Fruit fly (Drosophila melanogaster) whole organism, pupa: ENCODE measurements around the gene X11Lbeta.

Source experiments
- CG14655 ChIP-seq: fragments of 200-800 bp; sonication (Bioruptor generic); optimal IDR thresholded peaks from 3 replicates; lab custom pipeline; 2017; ENCODE audit warnings: mild to moderate bottlenecking, missing biosample characterization, missing genetic modification reagents, missing genetic modification characterization
- CG17806 ChIP-seq: fragments of 200-800 bp; sonication (Bioruptor generic); optimal IDR thresholded peaks from 2 replicates; lab custom pipeline; 2018; ENCODE audit warnings: missing biosample characterization, mild to moderate bottlenecking, missing genetic modification characterization, moderate library complexity
- CG32121 ChIP-seq: fragments of 200-800 bp; sonication (Bioruptor generic); IDR thresholded peaks from 2 replicates; pipeline ENCODE4 v1.3.6; 2022; ENCODE audit warnings: missing biosample characterization, missing genetic modification characterization
- CG8301 ChIP-seq: fragments of 200-800 bp; sonication (Bioruptor generic); optimal IDR thresholded peaks from 2 replicates; lab custom pipeline; 2018; ENCODE audit warnings: missing biosample characterization, mild to moderate bottlenecking, missing genetic modification characterization

DNA sequence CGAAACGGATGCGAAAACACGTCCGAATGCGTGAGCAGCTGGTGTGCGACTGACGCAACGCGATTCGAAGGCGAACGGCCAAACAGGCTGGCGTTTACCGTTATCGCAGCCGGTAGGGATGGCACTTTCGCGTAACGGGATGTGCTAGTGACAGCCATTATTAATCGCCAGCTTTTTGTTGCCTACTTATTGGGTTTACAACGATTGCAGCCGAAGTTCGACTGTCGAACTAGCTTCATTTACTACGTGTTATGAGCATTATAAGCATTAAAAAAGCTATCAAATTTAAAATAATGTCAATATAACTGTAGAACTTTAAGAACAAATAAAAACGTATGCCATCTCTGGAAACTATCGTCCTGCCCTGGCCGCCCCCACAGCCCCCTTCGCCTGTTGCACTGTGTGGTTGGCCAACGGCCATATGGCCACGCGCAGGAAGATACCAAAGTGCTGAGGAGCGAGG lies 130.1 kb downstream of the X11Lbeta start, which contains the start of gene Rph:
- TF ChIP-seq CG32121 (GFP tag; lab: Robert Waterston, UW) (no peak), CG17806 (tag; lab: Kevin White, UChicago) (no peak), CG8301 (no peak), CG14655 (GFP tag; lab: Kevin White, UChicago) (no peak)
